Fruit fly (Drosophila melanogaster): ENCODE data around the gene CG14313.
A peak's percentile ranks its signal among the peaks of the same experiment; 100 is the strongest.

Gene CG14313

DNA sequence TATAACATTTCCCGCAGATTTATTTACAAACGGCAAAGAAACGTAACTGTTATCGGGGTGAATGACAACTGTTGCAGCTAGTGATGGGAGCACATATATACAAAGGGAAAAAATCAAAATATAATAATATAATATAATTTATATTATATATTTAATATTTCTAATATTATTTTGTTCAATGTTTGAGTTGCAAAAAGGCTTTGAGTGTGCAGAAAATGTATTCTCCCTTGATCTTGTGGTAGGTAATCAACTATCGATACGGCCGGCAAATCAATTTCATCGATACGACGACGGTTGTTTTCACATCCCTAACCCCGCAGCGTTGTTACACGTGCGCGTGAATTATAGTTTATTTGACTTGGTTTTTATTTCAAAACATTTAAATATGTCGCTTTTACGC is 31.7 kb upstream of the CG14313 start, which contains the start of the genes mTerf5 and Non3 (continued):
- TF ChIP-seq CG4318 (GFP tag; optimal IDR thresholded peaks at IDR 0.05) (no peak), CG8119 (GFP tag; IDR thresholded peaks at IDR 0.05) (0 out of 3 replicates have a peak, but pooled peaks have one; percentile 19), CG3032 (tag; optimal IDR thresholded peaks at IDR 0.05) (peak; percentile 65), CG11902 (GFP tag; optimal IDR thresholded peaks at IDR 0.05) (peak; percentile 15), Met (GFP tag; optimal IDR thresholded peaks at IDR 0.05) (no peak), acj6 (GFP tag; optimal IDR thresholded peaks at IDR 0.05) (peak; percentile 44), pdm3 (GFP tag; optimal IDR thresholded peaks at IDR 0.05) (no peak)

DNA sequence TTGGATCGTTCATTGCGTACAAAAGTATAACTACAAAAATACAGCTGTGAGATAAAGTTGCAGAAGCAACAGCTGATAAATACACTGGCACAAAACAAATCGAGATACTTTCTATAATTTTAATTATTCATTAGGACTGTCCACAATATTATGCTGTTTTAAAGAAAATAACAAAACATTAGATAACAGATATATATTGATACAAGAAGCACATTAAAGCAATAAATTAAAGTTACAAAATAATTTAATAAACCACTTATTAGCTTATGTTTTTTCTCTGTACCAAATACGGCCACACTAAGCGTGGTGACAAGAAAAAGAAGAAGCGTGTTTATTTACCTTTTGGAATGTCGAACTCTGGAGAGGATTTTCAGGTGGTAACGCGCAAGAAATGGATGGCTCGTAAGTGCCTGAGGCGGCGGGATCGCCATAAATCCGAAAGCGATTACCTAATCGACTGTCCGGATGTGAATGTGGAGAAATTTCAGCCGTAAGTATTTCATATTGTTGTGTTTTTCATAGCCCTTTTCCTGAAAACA is 28.5 kb upstream of the CG14313 start, which contains the start of the genes CG7988 and CG7183:
TSS of gene CG7988 (plus strand) at position 316 of the 539 bp plus-strand sequence.
TSS of gene CG7183 (minus strand) at position 489 of the 539 bp plus-strand sequence.
- TF ChIP-seq Sox14 (GFP tag; optimal IDR thresholded peaks at IDR 0.05) = peak; percentile 98
- TF ChIP-seq CG6276 (GFP tag; optimal IDR thresholded peaks at IDR 0.05) = peak; percentile 88
- TF ChIP-seq fd59A (GFP tag; optimal IDR thresholded peaks at IDR 0.05) = peak; percentile 95
- peak; percentile 85 for TF ChIP-seq Blimp-1 (GFP tag; optimal IDR thresholded peaks at IDR 0.05)
- TF ChIP-seq CG4318 (GFP tag; optimal IDR thresholded peaks at IDR 0.05) = no peak
- peak; percentile 93 for TF ChIP-seq CG6808 (GFP tag; optimal IDR thresholded peaks at IDR 0.05)
- TF ChIP-seq lz (GFP tag; optimal IDR thresholded peaks at IDR 0.05) = peak; percentile 99
- peak; percentile 98 for TF ChIP-seq topi (GFP tag; optimal IDR thresholded peaks at IDR 0.05)
- peak; percentile 98 for TF ChIP-seq Eip75B (GFP tag; optimal IDR thresholded peaks at IDR 0.05)
- peak; percentile 93 for TF ChIP-seq CG9139 (GFP tag; optimal IDR thresholded peaks at IDR 0.05)
- peak; percentile 95 for TF ChIP-seq CG8319 (GFP tag; optimal IDR thresholded peaks at IDR 0.05)
- peak; percentile 99 for TF ChIP-seq pdm3 (GFP tag; optimal IDR thresholded peaks at IDR 0.05)
- peak; percentile 99 for TF ChIP-seq CG3032 (tag; optimal IDR thresholded peaks at IDR 0.05)
- TF ChIP-seq fd85E (GFP tag; optimal IDR thresholded peaks at IDR 0.05) = no peak
- TF ChIP-seq CG1621 (tag; optimal IDR thresholded peaks at IDR 0.05) = peak; percentile 94
- peak; percentile 99 for TF ChIP-seq svp (GFP tag)
- TF ChIP-seq Sox15 (GFP tag; optimal IDR thresholded peaks at IDR 0.05) = peak; percentile 97
- peak; percentile 99 for TF ChIP-seq Gug (GFP tag; IDR thresholded peaks at IDR 0.05)
- TF ChIP-seq eg (GFP tag; IDR thresholded peaks at IDR 0.05) = peak; percentile 99
- peak; percentile 84 for TF ChIP-seq CG6854 (GFP tag; optimal IDR thresholded peaks at IDR 0.05)
- TF ChIP-seq CG7368 (GFP tag; optimal IDR thresholded peaks at IDR 0.05) = peak; percentile 93
- TF ChIP-seq CG10669 (GFP tag; optimal IDR thresholded peaks at IDR 0.05) = peak; percentile 97
- peak; percentile 97 for TF ChIP-seq Ets21C (GFP tag; optimal IDR thresholded peaks at IDR 0.05)
- TF ChIP-seq Eip93F (GFP tag; optimal IDR thresholded peaks at IDR 0.05) = peak; percentile 82
- peak; percentile 99 for TF ChIP-seq CG31627 (GFP tag; optimal IDR thresholded peaks at IDR 0.05)
- peak; percentile 97 for TF ChIP-seq CG15336 (GFP tag; IDR thresholded peaks at IDR 0.05)
- peak; percentile 98 for TF ChIP-seq Ets96B (tag; optimal IDR thresholded peaks at IDR 0.05)
- peak; percentile 95 for TF ChIP-seq CG11902 (GFP tag; optimal IDR thresholded peaks at IDR 0.05)
- peak; percentile 89 for TF ChIP-seq CG16779 (tag; optimal IDR thresholded peaks at IDR 0.05)
- no peak for TF ChIP-seq vri (GFP tag; optimal IDR thresholded peaks at IDR 0.05)
- peak; percentile 99 for TF ChIP-seq OdsH (GFP tag; optimal IDR thresholded peaks at IDR 0.05)
- TF ChIP-seq CG34406 (GFP tag; optimal IDR thresholded peaks at IDR 0.05) = peak; percentile 98
- TF ChIP-seq CG10631 (GFP tag; optimal IDR thresholded peaks at IDR 0.05) = peak; percentile 99
- TF ChIP-seq CG3919 (GFP tag; optimal IDR thresholded peaks at IDR 0.05) = peak; percentile 96
- peak; percentile 80 for TF ChIP-seq dac (GFP tag; optimal IDR thresholded peaks at IDR 0.05)
- peak; percentile 60 for TF ChIP-seq Hr38 (GFP tag; optimal IDR thresholded peaks at IDR 0.05)
- TF ChIP-seq ss (GFP tag; optimal IDR thresholded peaks at IDR 0.05) = peak; percentile 86 to 95
- peak; percentile 97 for TF ChIP-seq cyc (GFP tag; optimal IDR thresholded peaks at IDR 0.05)
- TF ChIP-seq CG8632 (GFP tag; optimal IDR thresholded peaks at IDR 0.05) = peak; percentile 98
- TF ChIP-seq dsx (GFP tag; optimal IDR thresholded peaks at IDR 0.05; ENCODE audit: poor library complexity, severe bottlenecking) = peak; percentile 97
- TF ChIP-seq Sox102F (GFP tag; optimal IDR thresholded peaks at IDR 0.05) = peak; percentile 95
- peak; percentile 92 to 97 for TF ChIP-seq salr (GFP tag; optimal IDR thresholded peaks at IDR 0.05)
- peak; percentile 99 for TF ChIP-seq Eip78C (GFP tag)
- TF ChIP-seq CG32006 (GFP tag; optimal IDR thresholded peaks at IDR 0.05) = peak; percentile 98
- TF ChIP-seq CG6792 (GFP tag; optimal IDR thresholded peaks at IDR 0.05) = peak; percentile 98
- peak; percentile 98 for TF ChIP-seq Smox (GFP tag; optimal IDR thresholded peaks at IDR 0.05)

All from whole organism, prepupa.